Fruit fly (Drosophila melanogaster): ENCODE results near the gene Aduk.

- TF ChIP-seq shn (GFP tag; optimal IDR thresholded peaks at IDR 0.05) = no peak
- no peak for TF ChIP-seq Hr39 (optimal IDR thresholded peaks at IDR 0.05)
- TF ChIP-seq CG1233 (GFP tag; optimal IDR thresholded peaks at IDR 0.05) = no peak
- no peak for TF ChIP-seq CG17328 (GFP tag; IDR thresholded peaks at IDR 0.05)
- no peak for TF ChIP-seq en (GFP tag; optimal IDR thresholded peaks at IDR 0.05)
- TF ChIP-seq br (optimal IDR thresholded peaks at IDR 0.05) = no peak
- TF ChIP-seq cato (GFP tag; optimal IDR thresholded peaks at IDR 0.05; ENCODE audit: borderline replicate concordance) = no peak
- no peak for TF ChIP-seq Eip74EF (GFP tag; optimal IDR thresholded peaks at IDR 0.05)
Measured at dm6 chr3R:9331861-9332260, 2.7 kb downstream of the Aduk start, which contains the start of gene CG16749.

Data from whole organism, embryonic.